Worm (Caenorhabditis elegans) whole organism, early embryonic: ENCODE data around the gene C16C8.12.
"Not testable (repeated sequence)": the region's sequence is repeated elsewhere in the genome, so short reads cannot be mapped to it uniquely, and the experiment has no call there.

ENCODE experiments used
- B0310.2 ChIP-seq: sonication (generic microtip); optimal IDR thresholded peaks from 2 replicates; lab custom pipeline; 2016; ENCODE audit warnings: mild to moderate bottlenecking, missing genetic modification characterization, missing compliant biosample characterization
- F13C5.2 ChIP-seq: sonication (generic microtip); optimal IDR thresholded peaks from 2 replicates; lab custom pipeline; 2017; ENCODE audit warnings: mild to moderate bottlenecking, missing genetic modification characterization, inconsistent platforms, missing compliant biosample characterization
- aly-1 ChIP-seq: sonication (generic microtip); optimal IDR thresholded peaks from 2 replicates; lab custom pipeline; 2016; ENCODE audit warnings: missing genetic modification characterization, missing compliant biosample characterization
- ama-1 ChIP-seq: fragments of 150-350 bp; optimal IDR thresholded peaks from 2 replicates; lab custom pipeline; 2014
- ceh-13 ChIP-seq: fragments of 200-800 bp; sonication (Bioruptor generic); optimal IDR thresholded peaks from 2 replicates; lab custom pipeline; 2018; ENCODE audit warnings: mild to moderate bottlenecking, missing genetic modification characterization, missing compliant biosample characterization
- ceh-36 ChIP-seq: sonication (generic microtip); optimal IDR thresholded peaks from 2 replicates; lab custom pipeline; 2016; ENCODE audit warnings: missing genetic modification characterization, inconsistent platforms, missing compliant biosample characterization
- ets-7 ChIP-seq: sonication (generic microtip); optimal IDR thresholded peaks from 2 replicates; lab custom pipeline; 2016; ENCODE audit warnings: missing genotype, missing genetic modification characterization, missing compliant biosample characterization
- flt-1 ChIP-seq: fragments of 200-800 bp; sonication (Bioruptor generic); IDR thresholded peaks from 2 replicates; pipeline ENCODE4 v1.3.6; 2022; ENCODE audit warnings: missing genetic modification characterization, missing compliant biosample characterization
- hmbx-1 ChIP-seq: sonication (generic microtip); optimal IDR thresholded peaks from 2 replicates; lab custom pipeline; 2016; ENCODE audit warnings: mild to moderate bottlenecking, missing genetic modification characterization, missing compliant biosample characterization
- hmg-4 ChIP-seq: fragments of 200-800 bp; sonication (Bioruptor generic); optimal IDR thresholded peaks from 2 replicates; lab custom pipeline; 2018; ENCODE audit warnings: mild to moderate bottlenecking, missing genetic modification characterization, missing compliant biosample characterization
- hnd-1 ChIP-seq: sonication (generic microtip); optimal IDR thresholded peaks from 2 replicates; lab custom pipeline; 2016; ENCODE audit warnings: missing genetic modification characterization, missing compliant biosample characterization
- pes-1 ChIP-seq: fragments of 200-800 bp; sonication (Bioruptor generic); IDR thresholded peaks from 2 replicates; pipeline ENCODE4 v1.3.6; 2022; ENCODE audit warnings: missing genetic modification reagents, missing genetic modification characterization, missing compliant biosample characterization
- scrt-1 ChIP-seq: fragments of 200-800 bp; sonication (Bioruptor generic); IDR thresholded peaks from 2 replicates; pipeline ENCODE4 v1.3.6; 2022; ENCODE audit warnings: missing genetic modification characterization, missing compliant biosample characterization
- sea-1 ChIP-seq: fragments of 200-800 bp; sonication (Bioruptor generic); conservative IDR thresholded peaks from 2 replicates; pipeline ENCODE4 v1.3.6; 2022; ENCODE audit warnings: missing genetic modification characterization, missing compliant biosample characterization
- tbx-11 ChIP-seq: fragments of 200-800 bp; sonication (Bioruptor generic); IDR thresholded peaks from 2 replicates; pipeline ENCODE4 v1.3.6; 2022; ENCODE audit warnings: missing genetic modification characterization, missing compliant biosample characterization
- tbx-37 ChIP-seq: fragments of 200-800 bp; sonication (Bioruptor generic); conservative IDR thresholded peaks from 2 replicates; pipeline ENCODE4 v1.3.6; 2022; ENCODE audit warnings: missing genetic modification reagents, missing genetic modification characterization, missing compliant biosample characterization
- tra-4 ChIP-seq: sonication (generic microtip); optimal IDR thresholded peaks from 2 replicates; lab custom pipeline; 2017; ENCODE audit warnings: missing genetic modification characterization, missing compliant biosample characterization

C16C8.12 gene

DNA sequence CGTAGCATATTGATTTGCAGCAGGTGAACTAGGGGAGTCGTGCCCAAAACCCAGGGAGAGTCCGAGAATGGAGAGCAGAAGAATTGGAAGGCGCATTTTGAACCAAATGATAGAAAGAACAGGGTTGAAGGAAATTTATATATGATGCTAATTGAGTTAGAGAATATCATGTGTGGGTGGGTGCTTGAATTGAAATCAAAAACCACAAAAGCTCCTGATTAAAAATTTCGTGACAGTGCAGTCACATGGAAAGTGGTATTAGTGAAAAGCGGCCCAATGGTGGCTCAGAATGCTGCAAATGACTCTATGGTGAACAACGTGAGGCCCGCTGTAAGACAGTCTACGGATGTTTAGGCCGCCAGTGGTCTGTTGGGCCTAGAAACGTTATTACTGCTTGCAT lies 9.1 kb downstream of the C16C8.12 start, which contains the start of gene C16C8.8:
Gene C16C8.8 (minus strand): TSS at position 101 of the 400 bp plus-strand sequence.
- TF ChIP-seq pes-1 (GFP tag; lab: Robert Waterston, UW) (no peak), F13C5.2 (tag; lab: Kevin White, UChicago) (no peak), B0310.2 (tag; lab: Kevin White, UChicago) (no peak), tra-4 (tag; lab: Kevin White, UChicago) (no peak), hmbx-1 (tag; lab: Kevin White, UChicago) (no peak)

DNA sequence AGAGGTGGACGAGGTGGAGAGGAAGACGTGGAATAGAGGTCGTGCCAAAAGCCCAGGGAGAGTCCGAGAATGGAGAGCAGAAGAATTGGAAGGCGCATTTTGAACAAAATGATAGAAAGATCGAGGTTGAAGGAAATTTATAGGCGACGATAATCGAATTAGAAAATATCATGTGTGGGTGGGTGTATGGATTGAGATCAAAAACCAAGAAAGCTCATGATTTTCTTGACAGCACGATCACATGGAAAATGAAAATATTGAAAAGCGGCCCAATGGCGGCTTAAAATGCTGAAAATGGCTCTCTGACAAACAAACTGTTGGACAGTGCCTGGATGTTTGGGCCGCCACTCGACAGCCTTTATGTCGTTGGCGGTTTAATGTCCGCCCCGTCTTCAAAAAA lies 10.6 kb downstream of the C16C8.12 start, which contains the start of gene C16C8.9:
Gene C16C8.9 (minus strand): TSS at position 101 of the 400 bp plus-strand sequence.
- no peak for TF ChIP-seq tra-4 (tag; lab: Kevin White, UChicago)
- no peak for TF ChIP-seq hmbx-1 (tag; lab: Kevin White, UChicago)
- no peak for TF ChIP-seq B0310.2 (tag; lab: Kevin White, UChicago)
- TF ChIP-seq sea-1, result no peak
- TF ChIP-seq flt-1 (GFP tag; lab: Robert Waterston, UW), result no peak
- TF ChIP-seq hnd-1 (tag; lab: Kevin White, UChicago), result no peak
- no peak for TF ChIP-seq ets-7 (tag; lab: Kevin White, UChicago)
- TF ChIP-seq F13C5.2 (tag; lab: Kevin White, UChicago), result no peak
- TF ChIP-seq ceh-13 (GFP tag; lab: Kevin White, UChicago), result no peak
- no peak for TF ChIP-seq pes-1 (GFP tag; lab: Robert Waterston, UW)
- TF ChIP-seq scrt-1 (GFP tag; lab: Robert Waterston, UW), result no peak
- no peak for TF ChIP-seq tbx-37
- no peak for TF ChIP-seq tbx-11 (GFP tag; lab: Robert Waterston, UW)
- TF ChIP-seq ama-1 (lab: Kevin White, UChicago), result no peak
- no peak for TF ChIP-seq ceh-36
- TF ChIP-seq hmg-4 (GFP tag; lab: Kevin White, UChicago), result no peak

DNA sequence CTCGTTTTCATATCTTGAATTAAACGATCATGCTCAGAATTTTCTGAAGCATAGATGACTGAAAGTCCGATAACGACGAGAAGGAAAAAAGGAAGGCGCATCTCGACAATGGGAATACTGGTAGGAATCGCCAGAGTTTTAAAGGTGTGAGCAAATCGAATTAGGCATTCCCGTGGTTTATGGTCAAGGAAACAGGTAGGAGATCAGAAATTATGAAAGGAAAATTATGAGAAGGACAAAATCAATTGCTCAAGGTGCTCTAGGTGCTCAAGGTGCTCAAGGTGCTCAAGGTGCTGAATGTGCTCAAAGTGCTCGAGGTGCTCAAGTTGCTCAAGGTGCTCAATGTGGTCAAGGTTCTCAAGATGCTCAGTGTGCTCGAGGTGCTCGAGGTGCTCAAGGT lies 12.1 kb downstream of the C16C8.12 start, which contains the start of gene C16C8.10:
Gene C16C8.10 (minus strand): TSS at position 101 of the 400 bp plus-strand sequence.
- not testable (repeated sequence) for TF ChIP-seq hmg-4 (GFP tag; lab: Kevin White, UChicago); flt-1 (GFP tag; lab: Robert Waterston, UW); pes-1 (GFP tag; lab: Robert Waterston, UW)

DNA sequence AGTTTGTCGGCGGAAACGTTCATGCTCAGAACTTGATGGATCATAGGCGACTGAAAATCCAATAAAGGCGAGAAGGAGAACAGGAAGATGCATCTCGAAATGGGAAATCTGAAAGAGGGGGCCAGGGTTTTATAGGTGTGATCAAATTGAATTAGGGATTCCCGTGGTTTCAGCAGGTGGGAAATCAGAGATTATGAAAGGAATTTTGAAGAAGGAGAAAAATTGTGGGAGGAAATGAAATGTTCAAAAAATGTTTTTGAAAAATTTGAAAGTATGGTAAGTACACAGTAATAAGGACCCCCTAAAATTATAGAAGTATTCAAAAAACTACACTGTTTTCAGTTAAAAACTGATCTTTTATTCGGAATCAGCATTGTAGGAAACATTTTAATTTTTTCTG lies 18.0 kb downstream of the C16C8.12 start, which contains the start of gene Y49F6B.20:
Gene Y49F6B.20 (minus strand): TSS at position 101 of the 400 bp plus-strand sequence.
- TF ChIP-seq hmbx-1 (tag; lab: Kevin White, UChicago) (no peak), F13C5.2 (tag; lab: Kevin White, UChicago) (no peak), flt-1 (GFP tag; lab: Robert Waterston, UW) (no peak), pes-1 (GFP tag; lab: Robert Waterston, UW) (no peak), tbx-37 (no peak), hmg-4 (GFP tag; lab: Kevin White, UChicago) (no peak), sea-1 (no peak), B0310.2 (tag; lab: Kevin White, UChicago) (no peak), tra-4 (tag; lab: Kevin White, UChicago) (no peak), tbx-11 (GFP tag; lab: Robert Waterston, UW) (no peak), hnd-1 (tag; lab: Kevin White, UChicago) (no peak), scrt-1 (GFP tag; lab: Robert Waterston, UW) (no peak), ama-1 (lab: Kevin White, UChicago) (no peak), ceh-36 (no peak), ceh-13 (GFP tag; lab: Kevin White, UChicago) (no peak)

DNA sequence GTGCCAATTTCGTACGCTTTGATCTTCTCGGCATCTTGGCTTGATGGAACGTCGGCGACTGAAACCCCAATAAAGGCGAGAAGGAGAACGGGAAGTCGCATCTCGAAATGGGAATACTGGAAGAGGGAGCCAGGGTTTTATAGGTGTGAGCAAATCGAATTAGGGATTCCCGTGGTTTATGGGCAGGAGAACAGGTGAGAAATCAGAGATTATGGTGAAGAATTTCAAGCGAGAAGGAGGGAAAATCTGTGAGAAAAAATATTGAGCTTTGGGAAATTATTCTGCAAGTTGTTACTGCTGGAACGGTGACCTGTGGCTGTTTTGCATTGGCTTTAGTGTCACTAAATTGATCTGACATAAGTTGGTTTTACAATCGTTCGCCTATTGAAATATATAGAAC lies 19.1 kb downstream of the C16C8.12 start, which contains the start of gene Y49F6B.13:
Gene Y49F6B.13 (minus strand): TSS at position 101 of the 400 bp plus-strand sequence.
- TF ChIP-seq ets-7 (tag; lab: Kevin White, UChicago) (no peak), flt-1 (GFP tag; lab: Robert Waterston, UW) (no peak), ama-1 (lab: Kevin White, UChicago) (no peak)

DNA sequence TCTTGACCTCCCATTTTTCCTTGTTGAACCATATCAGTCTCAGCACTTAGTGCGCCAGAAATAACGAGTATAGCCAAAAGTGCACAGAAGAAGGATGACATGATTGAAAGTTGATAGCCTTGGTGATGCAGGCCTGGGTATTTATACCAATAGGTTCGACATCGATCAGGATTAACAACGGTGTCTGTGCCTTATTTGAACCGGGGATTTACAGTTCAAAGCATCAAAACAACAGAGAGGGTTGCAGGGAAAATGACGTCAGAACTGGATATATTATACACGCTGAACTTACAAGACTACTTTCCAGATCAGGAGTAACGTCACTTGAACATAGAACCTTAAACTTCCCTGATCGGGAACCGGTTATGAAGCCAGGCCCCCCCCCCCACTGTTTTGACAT lies 19.8 kb downstream of the C16C8.12 start, which contains the start of gene Y49F6B.12:
Gene Y49F6B.12 (minus strand): TSS at position 101 of the 400 bp plus-strand sequence.
- TF ChIP-seq tra-4 (tag; lab: Kevin White, UChicago) (no peak), B0310.2 (tag; lab: Kevin White, UChicago) (no peak)

DNA sequence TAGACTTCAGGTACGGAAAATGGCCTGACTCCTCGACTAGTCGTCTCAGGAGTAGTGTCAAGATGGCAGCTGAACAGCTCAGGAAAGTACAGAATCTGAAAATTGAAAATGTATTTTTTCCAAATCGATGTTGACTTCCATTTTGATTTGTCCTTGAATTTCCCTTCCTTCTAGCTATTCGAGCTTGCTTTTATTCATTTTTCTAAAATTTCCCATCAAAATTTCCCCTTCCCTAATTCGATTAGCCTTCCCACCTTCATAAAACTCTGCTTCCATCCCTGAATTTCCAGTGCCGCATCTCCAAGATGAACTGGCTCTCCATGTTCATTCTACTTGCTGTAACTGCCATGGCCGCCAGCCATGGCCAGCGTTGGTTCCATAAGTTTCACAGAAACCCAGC lies 20.3 kb downstream of the C16C8.12 start, which contains the start of gene Y49F6B.6:
Gene Y49F6B.6 (plus strand): TSS at position 301 of the 400 bp plus-strand sequence.
- TF ChIP-seq hmbx-1 (tag; lab: Kevin White, UChicago) (no peak), tra-4 (tag; lab: Kevin White, UChicago) (no peak), F13C5.2 (tag; lab: Kevin White, UChicago) (no peak), tbx-37 (no peak), B0310.2 (tag; lab: Kevin White, UChicago) (no peak), hnd-1 (tag; lab: Kevin White, UChicago) (no peak), ama-1 (lab: Kevin White, UChicago) (no peak), aly-1 (tag; lab: Kevin White, UChicago) (no peak), ceh-13 (GFP tag; lab: Kevin White, UChicago) (no peak)

DNA sequence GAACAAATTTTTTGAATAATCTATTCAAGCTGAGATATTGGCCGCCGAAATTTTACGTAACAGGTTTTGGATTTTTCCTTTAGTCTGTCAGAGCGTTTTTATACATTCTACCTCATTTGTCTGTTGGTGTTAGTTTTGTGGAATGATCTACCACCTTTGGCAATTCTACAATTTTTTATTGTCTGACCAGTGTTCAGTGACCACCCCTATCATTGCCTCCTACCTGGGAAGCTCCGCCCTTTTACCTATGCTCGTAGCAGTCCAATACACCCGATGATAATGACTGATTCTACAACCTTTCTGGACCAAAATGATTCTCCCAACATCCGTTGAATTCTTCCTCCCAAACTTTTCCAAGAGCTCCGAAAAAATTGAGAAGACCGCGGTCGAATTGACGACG lies 21.2 kb downstream of the C16C8.12 start, which contains the start of gene sdz-32:
Gene sdz-32 (plus strand): TSS at position 301 of the 400 bp plus-strand sequence.
- TF ChIP-seq hmg-4 (GFP tag; lab: Kevin White, UChicago), result no peak
- no peak for TF ChIP-seq hnd-1 (tag; lab: Kevin White, UChicago)
- no peak for TF ChIP-seq F13C5.2 (tag; lab: Kevin White, UChicago)
- TF ChIP-seq ceh-13 (GFP tag; lab: Kevin White, UChicago), result no peak
- TF ChIP-seq scrt-1 (GFP tag; lab: Robert Waterston, UW), result no peak
- TF ChIP-seq B0310.2 (tag; lab: Kevin White, UChicago), result no peak
- TF ChIP-seq hmbx-1 (tag; lab: Kevin White, UChicago), result no peak
- no peak for TF ChIP-seq tbx-11 (GFP tag; lab: Robert Waterston, UW)
- TF ChIP-seq pes-1 (GFP tag; lab: Robert Waterston, UW), result no peak
- no peak for TF ChIP-seq tbx-37
- no peak for TF ChIP-seq ama-1 (lab: Kevin White, UChicago)
- no peak for TF ChIP-seq ceh-36
- no peak for TF ChIP-seq aly-1 (tag; lab: Kevin White, UChicago)
- no peak for TF ChIP-seq flt-1 (GFP tag; lab: Robert Waterston, UW)
- no peak for TF ChIP-seq tra-4 (tag; lab: Kevin White, UChicago)
